Fruit fly (Drosophila melanogaster) whole organism, embryonic: ENCODE results near the gene Vti1a.

ENCODE experiments used
- B-H1 ChIP-seq: fragments of 200-800 bp; sonication (Bioruptor generic); IDR thresholded peaks from 3 replicates; pipeline ENCODE4 v1.3.6; 2022; ENCODE audit warnings: missing biosample characterization, missing genetic modification characterization
- CG10274 ChIP-seq: fragments of 200-800 bp; sonication (Bioruptor generic); optimal IDR thresholded peaks from 3 replicates; lab custom pipeline; 2017; ENCODE audit warnings: missing biosample characterization, mild to moderate bottlenecking, missing genetic modification characterization
- CG10321 ChIP-seq: fragments of 200-800 bp; sonication (Bioruptor generic); IDR thresholded peaks from 2 replicates; pipeline ENCODE4 v1.3.6; 2022; ENCODE audit warnings: missing biosample characterization, missing genetic modification characterization
- CG10959 ChIP-seq: fragments of 200-800 bp; sonication (Bioruptor generic); IDR thresholded peaks from 2 replicates; pipeline ENCODE4 v1.3.6; 2022; ENCODE audit warnings: missing biosample characterization, missing genetic modification characterization
- CG11398 ChIP-seq: fragments of 200-800 bp; sonication (Bioruptor generic); optimal IDR thresholded peaks from 2 replicates; lab custom pipeline; 2016; ENCODE audit warnings: missing biosample characterization, missing genetic modification characterization
- CG11696 ChIP-seq: fragments of 200-800 bp; sonication (Bioruptor generic); IDR thresholded peaks from 2 replicates; pipeline ENCODE4 v1.3.6; 2022; ENCODE audit warnings: missing biosample characterization, missing genetic modification characterization
- CG12236 ChIP-seq: fragments of 200-800 bp; sonication (Bioruptor generic); optimal IDR thresholded peaks from 2 replicates; lab custom pipeline; 2016; ENCODE audit warnings: missing biosample characterization, missing genetic modification characterization
- CG12744 ChIP-seq: fragments of 200-800 bp; sonication (Bioruptor generic); optimal IDR thresholded peaks from 2 replicates; lab custom pipeline; 2016; ENCODE audit warnings: missing biosample characterization, missing genetic modification characterization
- CG13287 ChIP-seq: fragments of 200-800 bp; sonication (Bioruptor generic); IDR thresholded peaks from 2 replicates; pipeline ENCODE4 v1.3.6; 2022; ENCODE audit warnings: missing biosample characterization, missing genetic modification characterization; ENCODE audit not compliant: partially characterized antibody
- CG14441 ChIP-seq: fragments of 200-800 bp; sonication (Bioruptor generic); IDR thresholded peaks from 2 replicates; pipeline ENCODE4 v1.3.6; 2022; ENCODE audit warnings: missing biosample characterization, missing genetic modification characterization
- CG2199 ChIP-seq: fragments of 200-800 bp; sonication (Bioruptor generic); IDR thresholded peaks from 3 replicates; pipeline ENCODE4 v1.3.6; 2022; ENCODE audit warnings: missing biosample characterization, missing genetic modification characterization
- CG2889 ChIP-seq: fragments of 200-800 bp; sonication (Bioruptor generic); IDR thresholded peaks from 3 replicates; pipeline ENCODE4 v1.3.6; 2022; ENCODE audit warnings: missing biosample characterization, missing genetic modification characterization
- CG4328 ChIP-seq: fragments of 200-800 bp; sonication (Bioruptor generic); optimal IDR thresholded peaks from 3 replicates; lab custom pipeline; 2017; ENCODE audit warnings: missing biosample characterization, missing genetic modification reagents, missing genetic modification characterization
- CG4404 ChIP-seq: fragments of 200-800 bp; sonication (Bioruptor generic); IDR thresholded peaks from 2 replicates; pipeline ENCODE4 v1.3.6; 2022; ENCODE audit warnings: missing biosample characterization, missing genetic modification characterization
- CG4617 ChIP-seq: fragments of 200-800 bp; sonication (Bioruptor generic); optimal IDR thresholded peaks from 3 replicates; lab custom pipeline; 2016; ENCODE audit warnings: missing biosample characterization, missing genetic modification characterization, borderline replicate concordance
- CG5953 ChIP-seq: fragments of 200-800 bp; sonication (Bioruptor generic); IDR thresholded peaks from 2 replicates; pipeline ENCODE4 v1.3.6; 2022; ENCODE audit warnings: missing biosample characterization, missing genetic modification characterization
- CG6175 ChIP-seq: fragments of 200-800 bp; sonication (Bioruptor generic); IDR thresholded peaks from 3 replicates; pipeline ENCODE4 v1.3.6; 2022; ENCODE audit warnings: missing biosample characterization, missing genetic modification characterization
- CG6654 ChIP-seq: fragments of 200-800 bp; sonication (Bioruptor generic); optimal IDR thresholded peaks from 2 replicates; lab custom pipeline; 2017; ENCODE audit warnings: missing biosample characterization, mild to moderate bottlenecking, missing genetic modification characterization
- CG7786 ChIP-seq: fragments of 200-800 bp; sonication (Bioruptor generic); optimal IDR thresholded peaks from 2 replicates; lab custom pipeline; 2016; ENCODE audit warnings: missing biosample characterization, missing genetic modification characterization
- CG8290 ChIP-seq, 3 experiments: fragments of 200-800 bp; sonication (Bioruptor generic); optimal IDR thresholded peaks; 2 replicates each; lab custom pipeline; 2016 to 2019; ENCODE audit warnings: missing biosample characterization in 3 of 3, missing genetic modification characterization in 3 of 3, mild to moderate bottlenecking in 2 of 3, moderate library complexity in 1 of 3
- CG8478 ChIP-seq: fragments of >200 bp; optimal IDR thresholded peaks from 2 replicates; lab custom pipeline; 2018
- CG8765 ChIP-seq: fragments of 200-800 bp; sonication (Bioruptor generic); IDR thresholded peaks from 2 replicates; pipeline ENCODE4 v1.3.6; 2022; ENCODE audit warnings: missing biosample characterization, missing genetic modification characterization
- CG8944 ChIP-seq: fragments of 200-800 bp; sonication (Bioruptor generic); optimal IDR thresholded peaks from 3 replicates; lab custom pipeline; 2016; ENCODE audit warnings: missing biosample characterization, missing genetic modification characterization
- CHES-1-like ChIP-seq: fragments of 200-800 bp; sonication (Bioruptor generic); optimal IDR thresholded peaks from 2 replicates; lab custom pipeline; 2016; ENCODE audit warnings: missing biosample characterization, missing genetic modification characterization
- Dip2 ChIP-seq: fragments of 200-800 bp; sonication (Bioruptor generic); IDR thresholded peaks from 2 replicates; pipeline ENCODE4 v1.3.6; 2022; ENCODE audit warnings: missing biosample characterization, missing genetic modification characterization
- ERR ChIP-seq: fragments of 200-800 bp; sonication (Bioruptor generic); optimal IDR thresholded peaks from 2 replicates; lab custom pipeline; 2016; ENCODE audit warnings: missing biosample characterization, missing genetic modification characterization
- Gsc ChIP-seq: fragments of 200-800 bp; sonication (Bioruptor generic); IDR thresholded peaks from 2 replicates; pipeline ENCODE4 v1.3.6; 2022; ENCODE audit warnings: missing biosample characterization, missing genetic modification characterization
- Hmr ChIP-seq: fragments of 200-800 bp; sonication (Bioruptor generic); optimal IDR thresholded peaks from 3 replicates; lab custom pipeline; 2017; ENCODE audit warnings: mild to moderate bottlenecking, missing biosample characterization, missing genetic modification reagents, missing genetic modification characterization
- Hmx ChIP-seq: fragments of 200-800 bp; sonication (Bioruptor generic); optimal IDR thresholded peaks from 2 replicates; lab custom pipeline; 2016; ENCODE audit warnings: missing biosample characterization, missing genetic modification characterization
- Nf-YC ChIP-seq: fragments of 200-800 bp; optimal IDR thresholded peaks from 3 replicates; lab custom pipeline; 2019; ENCODE audit warnings: missing biosample characterization, mild to moderate bottlenecking, missing genetic modification characterization, moderate library complexity
- Ravus ChIP-seq: fragments of 200-800 bp; sonication (Bioruptor generic); IDR thresholded peaks from 2 replicates; pipeline ENCODE4 v1.3.6; 2022; ENCODE audit warnings: missing biosample characterization, missing genetic modification characterization
- Sry-β ChIP-seq: fragments of 200-800 bp; sonication (Bioruptor generic); optimal IDR thresholded peaks from 2 replicates; lab custom pipeline; 2018; ENCODE audit warnings: missing biosample characterization, mild to moderate bottlenecking, missing genetic modification characterization, moderate library complexity
- ap ChIP-seq: fragments of 200-800 bp; sonication (Bioruptor generic); IDR thresholded peaks from 2 replicates; pipeline ENCODE4 v1.3.6; 2022; ENCODE audit warnings: missing biosample characterization, missing genetic modification characterization
- bowl ChIP-seq: fragments of 200-800 bp; sonication (Bioruptor generic); IDR thresholded peaks from 2 replicates; pipeline ENCODE4 v1.3.6; 2022; ENCODE audit warnings: missing biosample characterization, missing genetic modification characterization
- croc ChIP-seq: fragments of 200-800 bp; sonication (Bioruptor generic); conservative IDR thresholded peaks from 3 replicates; pipeline ENCODE4 v1.3.6; 2022; ENCODE audit warnings: missing biosample characterization, missing genetic modification characterization
- danr ChIP-seq: fragments of 200-800 bp; sonication (Bioruptor generic); IDR thresholded peaks from 2 replicates; pipeline ENCODE4 v1.3.6; 2022; ENCODE audit warnings: missing biosample characterization, missing genetic modification characterization
- ems ChIP-seq: fragments of 200-800 bp; sonication (Bioruptor generic); optimal IDR thresholded peaks from 3 replicates; lab custom pipeline; 2016; ENCODE audit warnings: missing biosample characterization, missing genetic modification characterization
- ewg ChIP-seq: fragments of 200-800 bp; sonication (Bioruptor generic); optimal IDR thresholded peaks from 3 replicates; lab custom pipeline; 2017; ENCODE audit warnings: mild to moderate bottlenecking, missing biosample characterization, missing genetic modification reagents, missing genetic modification characterization
- gro ChIP-seq: fragments of 200-800 bp; sonication (Bioruptor generic); optimal IDR thresholded peaks from 2 replicates; lab custom pipeline; 2016; ENCODE audit warnings: missing biosample characterization, missing genetic modification characterization
- hkb ChIP-seq, 2 experiments: fragments of 200-800 bp in 1 of 2; fragments of >200 bp in 1 of 2; sonication (Bioruptor generic) in 1 of 2; IDR thresholded peaks in 1 of 2; optimal IDR thresholded peaks in 1 of 2; 2 replicates each; pipeline versions ENCODE4 v1.3.6 to Lab custom; 2017 to 2022; ENCODE audit warnings: missing biosample characterization in 1 of 2, missing genetic modification characterization in 1 of 2
- jigr1 ChIP-seq: fragments of 200-800 bp; sonication (Bioruptor generic); IDR thresholded peaks from 3 replicates; pipeline ENCODE4 v1.3.6; 2022; ENCODE audit warnings: missing biosample characterization, missing genetic modification characterization
- kay ChIP-seq: fragments of 200-800 bp; sonication (Bioruptor generic); optimal IDR thresholded peaks from 2 replicates; lab custom pipeline; 2016; ENCODE audit warnings: missing biosample characterization, missing genetic modification characterization
- lola ChIP-seq, 3 experiments: fragments of >200 bp in 2 of 3; fragments of 200-800 bp in 1 of 3; sonication (Bioruptor generic) in 1 of 3; optimal IDR thresholded peaks; 2 replicates each; lab custom pipeline; 2017 to 2019; ENCODE audit warnings: missing biosample characterization in 3 of 3, missing genetic modification characterization in 3 of 3, mild to moderate bottlenecking in 1 of 3, moderate library complexity in 1 of 3
- nerfin-1 ChIP-seq: fragments of 200-800 bp; sonication (Bioruptor generic); optimal IDR thresholded peaks from 3 replicates; lab custom pipeline; 2019; ENCODE audit warnings: missing biosample characterization, mild to moderate bottlenecking, missing genetic modification characterization, moderate library complexity
- nerfin-2 ChIP-seq: fragments of 200-800 bp; sonication (Bioruptor generic); IDR thresholded peaks from 2 replicates; pipeline ENCODE4 v1.3.6; 2022; ENCODE audit warnings: missing biosample characterization, missing genetic modification characterization; ENCODE audit not compliant: partially characterized antibody
- org-1 ChIP-seq: fragments of 200-800 bp; sonication (Bioruptor generic); optimal IDR thresholded peaks from 2 replicates; lab custom pipeline; 2017; ENCODE audit warnings: missing biosample characterization, missing genetic modification characterization
- salm ChIP-seq: fragments of 200-800 bp; sonication (Bioruptor generic); optimal IDR thresholded peaks from 2 replicates; lab custom pipeline; 2018; ENCODE audit warnings: missing biosample characterization, mild to moderate bottlenecking, missing genetic modification characterization
- sim ChIP-seq: fragments of 200-800 bp; sonication (Bioruptor generic); IDR thresholded peaks from 2 replicates; pipeline ENCODE4 v1.3.6; 2022; ENCODE audit warnings: missing biosample characterization, missing genetic modification characterization
- sima ChIP-seq: fragments of 200-800 bp; sonication (Bioruptor generic); optimal IDR thresholded peaks from 2 replicates; lab custom pipeline; 2016; ENCODE audit warnings: missing biosample characterization, missing genetic modification characterization
- so ChIP-seq: fragments of 200-800 bp; sonication (Bioruptor generic); IDR thresholded peaks from 3 replicates; pipeline ENCODE4 v1.3.6; 2022; ENCODE audit warnings: missing biosample characterization, missing genetic modification characterization
- z ChIP-seq: fragments of 200-800 bp; sonication (Bioruptor generic); IDR thresholded peaks from 3 replicates; pipeline ENCODE4 v1.3.6; 2022; ENCODE audit warnings: missing biosample characterization, missing genetic modification characterization

Vti1a gene

dm6 chr3L:654019-654418 lies 38.7 kb downstream of the Vti1a start, which contains the start of the genes MED30 and Rev1 (continued):
- TF ChIP-seq nerfin-2 (peak; percentile 47; the same call in 1 of the 2 replicates), CG14441 (peak; percentile 91), gro (GFP tag; lab: Kevin White, UChicago) (peak; percentile 98), CG7786 (GFP tag; lab: Kevin White, UChicago) (peak; percentile 97), Nf-YC (tag; lab: Kevin White, UChicago) (peak; percentile 86), Sry-β (GFP tag; lab: Kevin White, UChicago) (peak; percentile 31), z (GFP tag; lab: Robert Waterston, UW) (no peak), hkb (optimal IDR thresholded peaks at IDR 0.05; lab: Kevin White, UChicago) (peak; percentile 16), hkb (GFP tag; IDR thresholded peaks at IDR 0.05; lab: Robert Waterston, UW) (peak; percentile 91), ewg (GFP tag; lab: Kevin White, UChicago) (peak; percentile 82), ap (peak; percentile 78), kay (GFP tag; lab: Kevin White, UChicago) (peak; percentile 90), B-H1 (GFP tag; lab: Robert Waterston, UW) (peak; percentile 85), CG10274 (GFP tag; lab: Kevin White, UChicago) (peak; percentile 59), CG4617 (GFP tag; lab: Kevin White, UChicago) (peak; percentile 97), CG8290 (GFP tag; optimal IDR thresholded peaks at IDR 0.05; lab: Kevin White, UChicago) (peak; percentile 93), CG8290 (tag; optimal IDR thresholded peaks at IDR 0.05; lab: Kevin White, UChicago) (peak; percentile 49 to 97), lola (GFP tag; optimal IDR thresholded peaks at IDR 0.05; lab: Kevin White, UChicago) (peak in 1 of 3 experiments; percentile 83), Hmr (GFP tag; lab: Kevin White, UChicago) (peak; percentile 96), CG6175 (GFP tag; lab: Robert Waterston, UW) (peak; percentile 78; the same call in 2 of the 3 replicates), salm (tag; lab: Kevin White, UChicago) (peak; percentile 81), CG10959 (GFP tag; lab: Robert Waterston, UW) (peak; percentile 61), ERR (GFP tag; lab: Kevin White, UChicago) (peak; percentile 94), CG8478 (no peak), CG5953 (GFP tag; lab: Robert Waterston, UW) (peak; percentile 79), ems (GFP tag; lab: Kevin White, UChicago) (peak; percentile 96), CG4328 (GFP tag; lab: Kevin White, UChicago) (peak; percentile 83), CG12744 (peak; percentile 92), jigr1 (0 out of 3 replicates have a peak, but pooled peaks have one; percentile 6), CG11398 (GFP tag; lab: Kevin White, UChicago) (peak; percentile 93), bowl (GFP tag; lab: Robert Waterston, UW) (peak; percentile 72), so (GFP tag; lab: Robert Waterston, UW) (peak; percentile 88; the same call in 2 of the 3 replicates), CG11696 (GFP tag; lab: Robert Waterston, UW) (peak; percentile 74), CG10321 (GFP tag; lab: Robert Waterston, UW) (peak; percentile 70), nerfin-1 (tag; lab: Kevin White, UChicago) (peak; percentile 89), CG2199 (GFP tag; lab: Robert Waterston, UW) (peak; percentile 93), Hmx (GFP tag; lab: Kevin White, UChicago) (peak; percentile 90), Gsc (GFP tag; lab: Robert Waterston, UW) (peak; percentile 13; the same call in 1 of the 2 replicates), CHES-1-like (GFP tag; lab: Kevin White, UChicago) (peak; percentile 98), CG2889 (GFP tag; lab: Robert Waterston, UW) (peak; percentile 82), danr (no peak), CG6654 (GFP tag; lab: Kevin White, UChicago) (peak; percentile 52), CG13287 (GFP tag; lab: Robert Waterston, UW) (peak; percentile 75), CG8765 (GFP tag; lab: Robert Waterston, UW) (peak; percentile 80), CG12236 (GFP tag; lab: Kevin White, UChicago) (peak; percentile 87), org-1 (GFP tag; lab: Kevin White, UChicago) (peak; percentile 75), sima (GFP tag; lab: Kevin White, UChicago) (peak; percentile 71), CG4404 (GFP tag; lab: Robert Waterston, UW) (peak; percentile 78), croc (peak; percentile 66), Ravus (GFP tag; lab: Robert Waterston, UW) (peak; percentile 57), Dip2 (GFP tag; lab: Robert Waterston, UW) (no peak), sim (peak; percentile 72), CG8944 (GFP tag; lab: Kevin White, UChicago) (peak; percentile 97)
